Fruit fly (Drosophila melanogaster) whole organism, pupa: Measurements from ENCODE around the gene RpL4.
"Not testable (repeated sequence)": the region's sequence is repeated elsewhere in the genome, so short reads cannot be mapped to it uniquely, and the experiment has no call there.

Source experiments
- CG10348 ChIP-seq: fragments of 200-800 bp; sonication (Bioruptor generic); IDR thresholded peaks from 2 replicates; pipeline ENCODE4 v1.3.6; 2022; ENCODE audit warnings: missing biosample characterization, missing genetic modification characterization
- CG12605 ChIP-seq: fragments of 200-800 bp; sonication (Bioruptor generic); IDR thresholded peaks from 2 replicates; pipeline ENCODE4 v1.3.6; 2022; ENCODE audit warnings: missing biosample characterization, missing genetic modification characterization
- CG13204 ChIP-seq: fragments of 200-800 bp; sonication (Bioruptor generic); optimal IDR thresholded peaks from 2 replicates; lab custom pipeline; 2018; ENCODE audit warnings: missing biosample characterization, mild to moderate bottlenecking, missing genetic modification characterization, moderate library complexity
- CG14655 ChIP-seq: fragments of 200-800 bp; sonication (Bioruptor generic); optimal IDR thresholded peaks from 3 replicates; lab custom pipeline; 2017; ENCODE audit warnings: mild to moderate bottlenecking, missing biosample characterization, missing genetic modification reagents, missing genetic modification characterization
- CG15710 ChIP-seq: fragments of 200-800 bp; sonication (Bioruptor generic); optimal IDR thresholded peaks from 2 replicates; lab custom pipeline; 2018; ENCODE audit warnings: missing biosample characterization, mild to moderate bottlenecking, missing genetic modification characterization, moderate library complexity
- CG17806 ChIP-seq: fragments of 200-800 bp; sonication (Bioruptor generic); optimal IDR thresholded peaks from 2 replicates; lab custom pipeline; 2018; ENCODE audit warnings: missing biosample characterization, mild to moderate bottlenecking, missing genetic modification characterization, moderate library complexity
- CG32121 ChIP-seq: fragments of 200-800 bp; sonication (Bioruptor generic); IDR thresholded peaks from 2 replicates; pipeline ENCODE4 v1.3.6; 2022; ENCODE audit warnings: missing biosample characterization, missing genetic modification characterization
- CG34367 ChIP-seq: fragments of 200-800 bp; sonication (Bioruptor generic); optimal IDR thresholded peaks from 2 replicates; lab custom pipeline; 2018; ENCODE audit warnings: missing biosample characterization, mild to moderate bottlenecking, missing genetic modification characterization
- CG4496 ChIP-seq: fragments of 200-800 bp; sonication (Bioruptor generic); IDR thresholded peaks from 3 replicates; pipeline ENCODE4 v1.3.6; 2022; ENCODE audit warnings: missing biosample characterization, missing genetic modification characterization
- CG8159 ChIP-seq: fragments of 200-800 bp; sonication (Bioruptor generic); optimal IDR thresholded peaks from 3 replicates; lab custom pipeline; 2018; ENCODE audit warnings: missing biosample characterization, mild to moderate bottlenecking, missing genetic modification characterization, moderate library complexity
- CG8301 ChIP-seq: fragments of 200-800 bp; sonication (Bioruptor generic); optimal IDR thresholded peaks from 2 replicates; lab custom pipeline; 2018; ENCODE audit warnings: missing biosample characterization, mild to moderate bottlenecking, missing genetic modification characterization
- CG9948 ChIP-seq: fragments of 200-800 bp; sonication (Bioruptor generic); optimal IDR thresholded peaks from 2 replicates; lab custom pipeline; 2018; ENCODE audit warnings: missing biosample characterization, mild to moderate bottlenecking, missing genetic modification characterization, moderate library complexity
- D1 ChIP-seq: fragments of 200-800 bp; sonication (Bioruptor generic); optimal IDR thresholded peaks from 2 replicates; lab custom pipeline; 2018; ENCODE audit warnings: missing biosample characterization, mild to moderate bottlenecking, missing genetic modification characterization, moderate library complexity
- EcR ChIP-seq: fragments of 200-800 bp; sonication (Bioruptor generic); optimal IDR thresholded peaks from 3 replicates; lab custom pipeline; 2019; ENCODE audit warnings: missing biosample characterization, missing genetic modification characterization, mild to moderate bottlenecking, moderate library complexity, missing genetic modification reagents
- Ets98B ChIP-seq: fragments of 200-800 bp; sonication (Bioruptor generic); IDR thresholded peaks from 2 replicates; pipeline ENCODE4 v1.3.6; 2022; ENCODE audit warnings: missing biosample characterization, missing genetic modification characterization
- Pif1A ChIP-seq: fragments of 200-800 bp; sonication (Bioruptor generic); optimal IDR thresholded peaks from 3 replicates; lab custom pipeline; 2016; ENCODE audit warnings: missing biosample characterization, missing genetic modification characterization
- Pif1B ChIP-seq: fragments of 200-800 bp; sonication (Bioruptor generic); optimal IDR thresholded peaks from 3 replicates; lab custom pipeline; 2016; ENCODE audit warnings: missing biosample characterization, missing genetic modification characterization
- Snoo ChIP-seq: fragments of 200-800 bp; sonication (Bioruptor generic); optimal IDR thresholded peaks from 3 replicates; lab custom pipeline; 2017; ENCODE audit warnings: missing biosample characterization, mild to moderate bottlenecking, missing genetic modification characterization, inconsistent platforms
- fd96Ca ChIP-seq: fragments of 200-800 bp; sonication (Bioruptor generic); IDR thresholded peaks from 3 replicates; pipeline ENCODE4 v1.3.6; 2022; ENCODE audit warnings: missing biosample characterization, missing genetic modification characterization
- gl ChIP-seq: fragments of 200-800 bp; sonication (Bioruptor generic); optimal IDR thresholded peaks from 2 replicates; lab custom pipeline; 2018; ENCODE audit warnings: missing biosample characterization, mild to moderate bottlenecking, missing genetic modification characterization
- rn ChIP-seq: fragments of 200-800 bp; sonication (Bioruptor generic); IDR thresholded peaks from 2 replicates; pipeline ENCODE4 v1.3.6; 2022; ENCODE audit warnings: missing biosample characterization, missing genetic modification characterization

The RpL4 gene

dm6 chr3R:27948421-27948906 is 25.8 kb downstream of the RpL4 start, which contains the start of gene Gp93:
Gp93 (plus strand) TSS chr3R:27948711.
- TF ChIP-seq Snoo (tag; lab: Kevin White, UChicago) (peak; percentile 64), CG10348 (GFP tag; lab: Robert Waterston, UW) (no peak), rn (GFP tag; lab: Robert Waterston, UW) (no peak), CG34367 (tag; lab: Kevin White, UChicago) (peak; percentile 25), CG12605 (peak; percentile 40; the same call in 1 of the 2 replicates), CG32121 (GFP tag; lab: Robert Waterston, UW) (peak; percentile 54; the same call in 1 of the 2 replicates), CG4496 (GFP tag; lab: Robert Waterston, UW) (peak; percentile 82), CG9948 (tag; lab: Kevin White, UChicago) (peak; percentile 42), CG8301 (tag; lab: Kevin White, UChicago) (peak; percentile 37), EcR (GFP tag; lab: Kevin White, UChicago) (peak; percentile 56), D1 (tag; lab: Kevin White, UChicago) (no peak), CG14655 (GFP tag; lab: Kevin White, UChicago) (no peak), Pif1B (GFP tag; lab: Kevin White, UChicago) (no peak), Pif1A (GFP tag; lab: Kevin White, UChicago) (no peak), CG17806 (tag; lab: Kevin White, UChicago) (peak; percentile 45), fd96Ca (GFP tag; lab: Robert Waterston, UW) (peak; percentile 33; the same call in 1 of the 3 replicates), gl (tag; lab: Kevin White, UChicago) (peak; percentile 18), CG8159 (tag; lab: Kevin White, UChicago) (peak; percentile 59), Ets98B (peak; percentile 37), CG15710 (tag; lab: Kevin White, UChicago) (peak; percentile 67), CG13204 (peak; percentile 7)

dm6 chr3R:27953890-27954289 is 31.3 kb downstream of the RpL4 start, which contains the start of gene CG4951:
CG4951 (minus strand) TSS chr3R:27954112.
- TF ChIP-seq Snoo (tag; lab: Kevin White, UChicago) (no peak), CG17806 (tag; lab: Kevin White, UChicago) (no peak), Pif1A (GFP tag; lab: Kevin White, UChicago) (no peak), EcR (GFP tag; lab: Kevin White, UChicago) (no peak), CG10348 (GFP tag; lab: Robert Waterston, UW) (no peak), CG4496 (GFP tag; lab: Robert Waterston, UW) (no peak), fd96Ca (GFP tag; lab: Robert Waterston, UW) (no peak), Ets98B (no peak), Pif1B (GFP tag; lab: Kevin White, UChicago) (no peak), CG13204 (no peak), CG8159 (tag; lab: Kevin White, UChicago) (no peak), CG34367 (tag; lab: Kevin White, UChicago) (no peak), CG9948 (tag; lab: Kevin White, UChicago) (no peak), CG8301 (tag; lab: Kevin White, UChicago) (no peak)

dm6 chr3R:27954533-27954932 is 31.9 kb downstream of the RpL4 start, which contains the start of gene Nep7:
Nep7 (plus strand) TSS chr3R:27954917.
- no peak for TF ChIP-seq CG9948 (tag; lab: Kevin White, UChicago)
- TF ChIP-seq CG15710 (tag; lab: Kevin White, UChicago): no peak
- peak; percentile 63; the same call in 1 of the 2 replicates for TF ChIP-seq CG32121 (GFP tag; lab: Robert Waterston, UW)
- peak; percentile 78 for TF ChIP-seq fd96Ca (GFP tag; lab: Robert Waterston, UW)
- no peak for TF ChIP-seq EcR (GFP tag; lab: Kevin White, UChicago)
- peak; percentile 56; the same call in 2 of the 3 replicates for TF ChIP-seq CG4496 (GFP tag; lab: Robert Waterston, UW)
- TF ChIP-seq CG34367 (tag; lab: Kevin White, UChicago): no peak
- no peak for TF ChIP-seq Pif1A (GFP tag; lab: Kevin White, UChicago)
- TF ChIP-seq CG10348 (GFP tag; lab: Robert Waterston, UW): no peak
- no peak for TF ChIP-seq CG8301 (tag; lab: Kevin White, UChicago)
- no peak for TF ChIP-seq CG8159 (tag; lab: Kevin White, UChicago)
- TF ChIP-seq Ets98B: peak; percentile 50; the same call in 1 of the 2 replicates
- TF ChIP-seq CG14655 (GFP tag; lab: Kevin White, UChicago): no peak
- peak; percentile 48; the same call in 1 of the 2 replicates for TF ChIP-seq CG12605
- no peak for TF ChIP-seq Snoo (tag; lab: Kevin White, UChicago)
- no peak for TF ChIP-seq rn (GFP tag; lab: Robert Waterston, UW)
- TF ChIP-seq, all 21 proteins: peak for 5

- TF ChIP-seq D1 (tag; lab: Kevin White, UChicago) (no peak), Ets98B (no peak), Snoo (tag; lab: Kevin White, UChicago) (no peak), rn (GFP tag; lab: Robert Waterston, UW) (no peak)
These were observed 35.3 kb downstream of the RpL4 start for dm6 chr3R:27957967-27958366.

dm6 chr3R:27959145-27959544 is 36.5 kb downstream of the RpL4 start, which contains the start of the genes CG42487 and CG4884:
CG42487 (minus strand) TSS chr3R:27959245.
CG4884 (minus strand) TSS chr3R:27959245.
- TF ChIP-seq CG14655 (GFP tag; lab: Kevin White, UChicago); CG8301 (tag; lab: Kevin White, UChicago); CG10348 (GFP tag; lab: Robert Waterston, UW): not testable (repeated sequence)
- TF ChIP-seq, all 21 proteins: peak for 0; not testable (repeated sequence) for 21
